Fruit fly (Drosophila melanogaster): Measurements from ENCODE around the gene sima.

- TF ChIP-seq CG14655 (GFP tag; optimal IDR thresholded peaks at IDR 0.05) = peak; percentile 67
- peak; percentile 90 for TF ChIP-seq CG4496 (GFP tag; IDR thresholded peaks at IDR 0.05)
Measured at dm6 chr3R:30151300-30152109, 93.4 kb downstream of the sima start, which contains the start of gene CG15529.

All from whole organism, pupa.